Worm (Caenorhabditis elegans): ENCODE measurements around the gene skr-16.

The skr-16 gene

DNA sequence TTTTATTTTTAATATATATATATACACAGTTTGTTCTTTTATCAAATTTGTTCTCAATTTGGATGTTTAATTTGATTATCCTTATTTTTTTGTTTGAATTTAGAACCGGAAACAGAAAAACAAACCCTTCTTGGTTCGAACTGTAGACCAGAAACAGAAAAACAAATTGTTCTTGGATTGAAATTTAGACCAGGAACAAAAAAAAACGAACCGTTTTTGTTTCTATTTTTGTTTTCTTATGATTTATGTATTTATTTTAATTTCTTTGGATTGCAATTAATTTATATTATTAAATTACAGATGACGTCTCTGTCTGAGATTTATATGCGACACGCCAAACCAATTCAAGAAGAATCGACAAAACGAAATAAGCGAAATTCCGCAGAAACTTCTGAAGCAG, 6.8 kb downstream of the skr-16 start, which contains the start of gene C42D4.19:
TSS of gene C42D4.19 (plus strand) at position 301 of the 400 bp plus-strand sequence.
- TF ChIP-seq ceh-34 (tag; optimal IDR thresholded peaks at IDR 0.05): no peak
- no peak for TF ChIP-seq C08G9.2 (tag; optimal IDR thresholded peaks at IDR 0.05)
- no peak for TF ChIP-seq rnt-1 (tag; optimal IDR thresholded peaks at IDR 0.05)

DNA sequence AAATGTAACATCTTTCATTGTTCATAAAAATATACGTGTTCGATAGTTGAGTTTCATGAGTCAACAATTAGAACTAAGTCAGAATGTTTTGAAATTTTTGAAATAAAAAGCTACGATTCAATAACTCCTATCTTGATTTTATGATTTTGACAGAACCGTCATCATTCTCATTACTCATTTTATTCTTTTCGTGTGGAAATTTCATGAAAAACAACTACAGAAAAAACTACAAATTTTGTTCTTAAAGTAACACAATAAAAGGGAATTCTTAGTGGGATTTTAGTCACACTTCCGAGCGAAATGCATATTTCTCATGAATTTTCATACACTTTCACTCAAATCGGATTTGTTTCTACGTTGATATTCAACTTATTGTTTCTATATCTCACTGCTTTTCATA, 8.4 kb downstream of the skr-16 start, which contains the start of gene str-44:
TSS of gene str-44 (plus strand) at position 301 of the 400 bp plus-strand sequence.
- TF ChIP-seq hlh-8 (tag; optimal IDR thresholded peaks at IDR 0.05): no peak
- no peak for TF ChIP-seq madf-2 (tag; optimal IDR thresholded peaks at IDR 0.05)
- TF ChIP-seq hlh-13 (GFP tag; optimal IDR thresholded peaks at IDR 0.05): no peak
- TF ChIP-seq nhr-11 (tag; optimal IDR thresholded peaks at IDR 0.05): no peak
- TF ChIP-seq nfya-1 (tag; optimal IDR thresholded peaks at IDR 0.05): no peak
- no peak for TF ChIP-seq ceh-6 (GFP tag; optimal IDR thresholded peaks at IDR 0.05)
- TF ChIP-seq sox-2 (GFP tag; IDR thresholded peaks at IDR 0.05): no peak
- no peak for TF ChIP-seq ama-1 (optimal IDR thresholded peaks at IDR 0.05)
- no peak for TF ChIP-seq C38D4.7 (GFP tag; optimal IDR thresholded peaks at IDR 0.05)
- TF ChIP-seq gmeb-2 (tag; optimal IDR thresholded peaks at IDR 0.05): no peak
- no peak for TF ChIP-seq ceh-30 (tag; optimal IDR thresholded peaks at IDR 0.05)
- no peak for TF ChIP-seq ceh-31 (tag; optimal IDR thresholded peaks at IDR 0.05)
- no peak for TF ChIP-seq unc-42 (tag; optimal IDR thresholded peaks at IDR 0.05)
- no peak for TF ChIP-seq C08G9.2 (tag; optimal IDR thresholded peaks at IDR 0.05)
- TF ChIP-seq lim-6 (tag; optimal IDR thresholded peaks at IDR 0.05): no peak
- no peak for TF ChIP-seq unc-55 (GFP tag; optimal IDR thresholded peaks at IDR 0.05)
- TF ChIP-seq fax-1 (tag; optimal IDR thresholded peaks at IDR 0.05): no peak

DNA sequence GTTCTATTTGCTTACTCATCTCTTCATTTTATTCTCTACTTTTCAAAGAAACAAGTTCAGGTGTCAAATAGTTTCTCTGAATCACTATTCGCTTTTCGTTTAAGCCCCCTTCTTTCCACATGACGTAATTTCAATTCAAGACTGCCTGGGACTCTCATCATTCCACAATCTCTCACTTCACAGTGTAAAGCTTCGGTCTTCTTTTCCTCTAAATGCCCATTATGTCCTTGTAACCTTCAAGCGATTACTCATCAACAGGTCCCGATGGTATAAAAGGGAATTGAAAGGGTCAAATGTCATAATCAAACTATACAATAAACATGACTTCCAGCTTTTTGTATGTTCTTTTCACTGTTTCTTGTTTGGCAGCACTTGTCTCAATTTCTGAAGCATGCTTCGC, 10.4 kb downstream of the skr-16 start, which contains the start of gene C42D4.3:
TSS of gene C42D4.3 (plus strand) at position 298 of the 400 bp plus-strand sequence.
- TF ChIP-seq dmd-4 (tag; optimal IDR thresholded peaks at IDR 0.05; ENCODE audit: borderline replicate concordance) (no peak), fkh-6 (tag; optimal IDR thresholded peaks at IDR 0.05) (no peak), hlh-30 (tag; optimal IDR thresholded peaks at IDR 0.05; ENCODE audit: insufficient read depth) (no peak), dve-1 (tag; optimal IDR thresholded peaks at IDR 0.05) (no peak), pat-9 (tag; optimal IDR thresholded peaks at IDR 0.05) (no peak), ceh-9 (tag; optimal IDR thresholded peaks at IDR 0.05) (no peak), pha-4 (tag; optimal IDR thresholded peaks at IDR 0.05) (no peak), hlh-6 (tag; optimal IDR thresholded peaks at IDR 0.05) (no peak), fax-1 (tag; optimal IDR thresholded peaks at IDR 0.05) (no peak), sox-4 (tag; optimal IDR thresholded peaks at IDR 0.05) (no peak), Y22D7AL.16 (tag; optimal IDR thresholded peaks at IDR 0.05) (no peak), che-1 (tag; optimal IDR thresholded peaks at IDR 0.05) (no peak), ttx-3 (tag; optimal IDR thresholded peaks at IDR 0.05) (no peak), unc-3 (GFP tag; conservative IDR thresholded peaks at IDR 0.05) (no peak), unc-3 (tag; optimal IDR thresholded peaks at IDR 0.05) (no peak), ztf-16 (tag; optimal IDR thresholded peaks at IDR 0.05) (no peak), hlh-13 (GFP tag; optimal IDR thresholded peaks at IDR 0.05) (no peak), ceh-14 (tag; optimal IDR thresholded peaks at IDR 0.05) (no peak)

DNA sequence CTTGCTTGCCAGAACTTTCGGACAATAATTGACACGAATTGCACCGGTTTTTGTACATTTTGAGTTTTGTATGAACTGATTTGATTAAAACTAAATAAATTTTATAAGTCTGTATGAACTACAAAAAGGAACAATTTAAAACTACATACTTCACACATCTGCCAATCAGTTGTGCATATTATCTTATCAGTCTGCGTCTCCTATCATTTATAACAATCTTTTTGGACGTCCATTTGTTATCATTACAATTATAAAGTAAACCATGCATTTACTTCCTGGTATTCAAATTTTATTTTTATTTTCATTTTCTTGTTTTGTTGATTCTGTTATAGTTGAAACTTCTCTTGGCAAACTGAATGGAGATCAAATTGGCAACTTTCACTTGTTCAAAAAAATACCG, 11.8 kb downstream of the skr-16 start, which contains the start of gene cest-10:
TSS of gene cest-10 (plus strand) at position 254 of the 400 bp plus-strand sequence.
- TF ChIP-seq elt-2 (tag; optimal IDR thresholded peaks at IDR 0.05) (peak; percentile 71), pros-1 (tag; optimal IDR thresholded peaks at IDR 0.05) (no peak)

Measured in whole organism, late embryonic.